Worm (Caenorhabditis elegans) whole organism, L2 larva: ENCODE measurements around the gene B0410.3.
"Not testable (repeated sequence)": the region's sequence is repeated elsewhere in the genome, so short reads cannot be mapped to it uniquely, and the experiment has no call there.

Experiments used
- C34F6.9 ChIP-seq: fragments of 150-350 bp; optimal IDR thresholded peaks from 2 replicates; lab custom pipeline; 2014; ENCODE audit warnings: missing biosample characterization, missing genetic modification characterization
- F13H6.1 ChIP-seq: sonication (generic microtip); optimal IDR thresholded peaks from 2 replicates; lab custom pipeline; 2016; ENCODE audit warnings: missing genetic modification characterization, missing compliant biosample characterization
- Y55F3AM.14 ChIP-seq: fragments of 200-800 bp; sonication (Bioruptor generic); optimal IDR thresholded peaks from 2 replicates; lab custom pipeline; 2018; ENCODE audit warnings: mild to moderate bottlenecking, missing genetic modification characterization, missing compliant biosample characterization
- ZK546.5 ChIP-seq: sonication (generic microtip); optimal IDR thresholded peaks from 2 replicates; lab custom pipeline; 2017; ENCODE audit warnings: missing biosample characterization, missing genetic modification characterization
- alr-1 ChIP-seq: fragments of 150-350 bp; optimal IDR thresholded peaks from 2 replicates; lab custom pipeline; 2014; ENCODE audit warnings: missing biosample characterization, missing genetic modification characterization
- aly-2 ChIP-seq: fragments of 150-350 bp; optimal IDR thresholded peaks from 2 replicates; lab custom pipeline; 2014; ENCODE audit warnings: missing biosample characterization, missing genetic modification characterization
- ama-1 ChIP-seq: fragments of 150-350 bp; optimal IDR thresholded peaks from 2 replicates; lab custom pipeline; 2018; ENCODE audit warnings: inconsistent platforms
- blmp-1 ChIP-seq: sonication (generic microtip); optimal IDR thresholded peaks from 2 replicates; lab custom pipeline; 2017; ENCODE audit warnings: missing genetic modification characterization, mild to moderate bottlenecking, missing compliant biosample characterization, antibody characterized with exemption, moderate library complexity; ENCODE audit not compliant: insufficient read depth
- ceh-16 ChIP-seq: fragments of 150-350 bp; optimal IDR thresholded peaks from 2 replicates; lab custom pipeline; 2014; ENCODE audit warnings: missing biosample characterization, missing genetic modification characterization
- dmd-4 ChIP-seq: sonication (generic microtip); optimal IDR thresholded peaks from 2 replicates; lab custom pipeline; 2017; ENCODE audit warnings: missing biosample characterization, missing genetic modification characterization
- egl-27 ChIP-seq: sonication (generic microtip); optimal IDR thresholded peaks from 3 replicates; lab custom pipeline; 2017; ENCODE audit warnings: missing biosample characterization, missing genetic modification reagents, missing genetic modification characterization
- elt-3 ChIP-seq: sonication (generic microtip); optimal IDR thresholded peaks from 2 replicates; lab custom pipeline; 2017; ENCODE audit warnings: missing biosample characterization, missing genetic modification characterization
- fos-1 ChIP-seq: fragments of 150-350 bp; optimal IDR thresholded peaks from 2 replicates; lab custom pipeline; 2014; ENCODE audit warnings: missing biosample characterization, missing genetic modification characterization
- gmeb-1 ChIP-seq: fragments of 150-350 bp; optimal IDR thresholded peaks from 2 replicates; lab custom pipeline; 2014; ENCODE audit warnings: missing biosample characterization, missing genetic modification characterization
- lin-11 ChIP-seq: fragments of 150-350 bp; sonication (generic microtip); optimal IDR thresholded peaks from 2 replicates; lab custom pipeline; 2014; ENCODE audit warnings: missing biosample characterization, missing genetic modification characterization, inconsistent platforms, mixed read lengths
- lin-13 ChIP-seq: fragments of 150-350 bp; optimal IDR thresholded peaks from 2 replicates; lab custom pipeline; 2014; ENCODE audit warnings: missing biosample characterization, missing genetic modification reagents, missing genetic modification characterization
- lsy-2 ChIP-seq, 2 experiments: fragments of 150-350 bp in 1 of 2; sonication (generic microtip) in 1 of 2; optimal IDR thresholded peaks; 2 replicates each; lab custom pipeline; 2014 to 2017; ENCODE audit warnings: missing biosample characterization in 2 of 2, missing genetic modification characterization in 2 of 2
- mab-5 ChIP-seq: fragments of 150-350 bp; optimal IDR thresholded peaks from 2 replicates; lab custom pipeline; 2014; ENCODE audit warnings: missing biosample characterization, missing genetic modification characterization
- mbf-1 ChIP-seq: sonication (generic microtip); optimal IDR thresholded peaks from 2 replicates; lab custom pipeline; 2017; ENCODE audit warnings: missing biosample characterization, missing genetic modification characterization
- mdl-1 ChIP-seq, 2 experiments: fragments of 150-350 bp in 1 of 2; sonication (generic microtip) in 1 of 2; optimal IDR thresholded peaks; 2 replicates each; lab custom pipeline; 2017; ENCODE audit warnings: missing biosample characterization in 2 of 2, missing genetic modification characterization in 2 of 2
- nhr-10 ChIP-seq: sonication (generic microtip); optimal IDR thresholded peaks from 2 replicates; lab custom pipeline; 2017; ENCODE audit warnings: missing biosample characterization, missing genetic modification characterization
- nhr-12 ChIP-seq: fragments of 150-350 bp; optimal IDR thresholded peaks from 2 replicates; lab custom pipeline; 2014; ENCODE audit warnings: missing biosample characterization, missing genetic modification characterization
- nhr-129 ChIP-seq: fragments of 150-350 bp; optimal IDR thresholded peaks from 2 replicates; lab custom pipeline; 2014; ENCODE audit warnings: missing biosample characterization, missing genetic modification characterization
- nhr-21 ChIP-seq: fragments of 150-350 bp; optimal IDR thresholded peaks from 2 replicates; lab custom pipeline; 2014; ENCODE audit warnings: missing biosample characterization, missing genetic modification characterization
- nhr-25 ChIP-seq: fragments of 150-350 bp; sonication (generic microtip); optimal IDR thresholded peaks from 3 replicates; lab custom pipeline; 2014; ENCODE audit warnings: missing biosample characterization, missing genetic modification characterization
- nhr-6 ChIP-seq: fragments of 150-350 bp; optimal IDR thresholded peaks from 2 replicates; lab custom pipeline; 2014; ENCODE audit warnings: missing biosample characterization, missing genetic modification characterization
- nhr-77 ChIP-seq: fragments of 150-350 bp; optimal IDR thresholded peaks from 2 replicates; lab custom pipeline; 2014; ENCODE audit warnings: missing biosample characterization, missing genetic modification characterization
- peb-1 ChIP-seq: fragments of 150-350 bp; optimal IDR thresholded peaks from 2 replicates; lab custom pipeline; 2014; ENCODE audit warnings: missing biosample characterization, missing genetic modification characterization
- skn-1 ChIP-seq: sonication (generic microtip); optimal IDR thresholded peaks from 2 replicates; lab custom pipeline; 2017; ENCODE audit warnings: missing biosample characterization, missing genetic modification characterization
- sma-3 ChIP-seq: sonication (generic microtip); optimal IDR thresholded peaks from 2 replicates; lab custom pipeline; 2016; ENCODE audit warnings: missing genetic modification reagents, missing genetic modification characterization, missing compliant biosample characterization
- sma-9 ChIP-seq, 2 experiments: fragments of 150-350 bp in 1 of 2; sonication (generic microtip) in 1 of 2; optimal IDR thresholded peaks; 2 replicates each; lab custom pipeline; 2014 to 2016; ENCODE audit warnings: missing genetic modification characterization in 2 of 2, mild to moderate bottlenecking in 1 of 2, missing biosample characterization in 1 of 2, missing compliant biosample characterization in 1 of 2, missing genetic modification reagents in 1 of 2, moderate library complexity in 1 of 2
- snpc-4 ChIP-seq: fragments of 150-350 bp; optimal IDR thresholded peaks from 2 replicates; lab custom pipeline; 2014; ENCODE audit warnings: missing biosample characterization, missing genetic modification characterization
- unc-39 ChIP-seq: fragments of 150-350 bp; optimal IDR thresholded peaks from 2 replicates; lab custom pipeline; 2014; ENCODE audit warnings: missing biosample characterization, missing genetic modification characterization
- unc-55 ChIP-seq: fragments of 150-350 bp; sonication (generic microtip); optimal IDR thresholded peaks from 3 replicates; lab custom pipeline; 2014; ENCODE audit warnings: missing biosample characterization, missing genetic modification reagents, missing genetic modification characterization
- unc-62 ChIP-seq: fragments of 150-350 bp; optimal IDR thresholded peaks from 2 replicates; lab custom pipeline; 2014; ENCODE audit warnings: missing biosample characterization, missing genetic modification reagents, missing genetic modification characterization
- zag-1 ChIP-seq: fragments of 150-350 bp; optimal IDR thresholded peaks from 2 replicates; lab custom pipeline; 2014; ENCODE audit warnings: missing biosample characterization, missing genetic modification characterization

Gene B0410.3

DNA sequence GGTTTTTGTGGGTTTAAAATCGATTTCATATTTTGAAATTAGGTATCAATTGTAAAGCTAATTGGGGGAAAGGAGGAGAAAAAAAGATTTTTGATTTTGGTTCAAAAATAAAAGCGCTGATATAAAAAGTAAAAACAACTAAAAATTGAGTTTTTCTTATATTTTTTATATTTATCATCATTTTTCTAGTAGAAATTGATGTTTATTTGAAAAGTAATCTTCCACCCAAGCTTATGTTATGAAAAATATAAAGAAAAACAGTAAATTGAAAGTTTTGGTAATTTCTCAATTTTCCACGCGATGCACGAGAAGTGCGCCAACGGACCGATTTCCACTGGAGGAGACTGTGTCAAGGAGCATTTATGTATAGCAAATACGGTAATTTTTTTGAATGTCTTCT is 3.0 kb upstream of the B0410.3 start, which contains the start of gene B0410.1:
B0410.1 (plus strand) TSS at position 301 of the 400 bp plus-strand sequence.
- not testable (repeated sequence) for TF ChIP-seq unc-62 (GFP tag; lab: Kevin White, UChicago); dmd-4; sma-9 (GFP tag; optimal IDR thresholded peaks at IDR 0.05; lab: Kevin White, UChicago); sma-9 (tag; optimal IDR thresholded peaks at IDR 0.05; lab: Kevin White, UChicago)
- TF ChIP-seq, all 48 proteins: peak for 0; not testable (repeated sequence) for 48

DNA sequence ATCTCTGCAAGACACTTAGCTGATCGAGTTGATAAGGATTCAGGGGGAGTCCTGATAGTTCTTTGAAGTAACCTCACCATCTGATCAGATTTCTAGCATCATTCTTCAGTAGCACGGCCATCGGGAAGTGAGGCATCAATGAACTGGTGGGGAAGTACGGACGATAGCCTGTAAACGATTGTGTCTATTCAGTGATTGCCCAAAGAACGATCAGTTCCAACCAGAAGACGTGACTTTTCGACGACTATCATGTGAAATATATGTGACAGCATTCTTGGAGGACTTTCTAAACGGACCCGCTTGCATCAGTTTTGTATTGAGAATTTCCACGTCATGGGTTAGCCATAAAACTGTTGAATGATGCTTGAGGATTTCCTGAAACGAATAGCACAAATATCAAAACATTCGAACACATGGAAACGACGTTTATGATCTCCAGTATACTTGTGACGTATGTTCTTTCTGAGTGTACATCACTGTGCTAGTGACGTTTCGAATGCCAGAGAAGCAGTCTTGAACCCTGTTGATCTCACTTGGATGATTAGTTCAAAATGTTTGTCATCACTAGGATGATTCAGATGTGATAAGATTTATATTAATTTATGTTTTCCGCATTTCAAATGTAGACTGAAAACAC is 1.9 kb upstream of the B0410.3 start:
- no peak for TF ChIP-seq elt-3 (tag; lab: Kevin White, UChicago)
- peak; percentile 33 for TF ChIP-seq nhr-129 (tag; lab: Kevin White, UChicago)
- TF ChIP-seq egl-27 (tag; lab: Kevin White, UChicago): no peak
- no peak for TF ChIP-seq nhr-12
- peak; percentile 82 for TF ChIP-seq nhr-21 (tag; lab: Kevin White, UChicago)
- TF ChIP-seq ama-1 (lab: Kevin White, UChicago): no peak
- no peak for TF ChIP-seq unc-39 (tag; lab: Kevin White, UChicago)
- no peak for TF ChIP-seq skn-1 (tag; lab: Kevin White, UChicago)
- TF ChIP-seq sma-3 (GFP tag; lab: Kevin White, UChicago): peak; percentile 74
- no peak for TF ChIP-seq snpc-4 (tag; lab: Kevin White, UChicago)
- no peak for TF ChIP-seq lin-11
- TF ChIP-seq nhr-10 (tag; lab: Kevin White, UChicago): no peak
- TF ChIP-seq nhr-25: peak; percentile 82
- no peak for TF ChIP-seq mbf-1 (tag; lab: Kevin White, UChicago)
- no peak for TF ChIP-seq nhr-77 (tag; lab: Kevin White, UChicago)
- no peak for TF ChIP-seq peb-1 (tag; lab: Kevin White, UChicago)
- peak; percentile 84 for TF ChIP-seq sma-9 (GFP tag; optimal IDR thresholded peaks at IDR 0.05; lab: Kevin White, UChicago)
- TF ChIP-seq sma-9 (tag; optimal IDR thresholded peaks at IDR 0.05; lab: Kevin White, UChicago): no peak
- no peak for TF ChIP-seq gmeb-1 (tag; lab: Kevin White, UChicago)
- TF ChIP-seq mdl-1 (tag; optimal IDR thresholded peaks at IDR 0.05; lab: Kevin White, UChicago): no peak
- TF ChIP-seq nhr-6 (tag; lab: Kevin White, UChicago): no peak
- no peak for TF ChIP-seq alr-1 (tag; lab: Kevin White, UChicago)
- TF ChIP-seq lin-13: no peak
- TF ChIP-seq blmp-1 (tag; lab: Kevin White, UChicago): no peak

DNA sequence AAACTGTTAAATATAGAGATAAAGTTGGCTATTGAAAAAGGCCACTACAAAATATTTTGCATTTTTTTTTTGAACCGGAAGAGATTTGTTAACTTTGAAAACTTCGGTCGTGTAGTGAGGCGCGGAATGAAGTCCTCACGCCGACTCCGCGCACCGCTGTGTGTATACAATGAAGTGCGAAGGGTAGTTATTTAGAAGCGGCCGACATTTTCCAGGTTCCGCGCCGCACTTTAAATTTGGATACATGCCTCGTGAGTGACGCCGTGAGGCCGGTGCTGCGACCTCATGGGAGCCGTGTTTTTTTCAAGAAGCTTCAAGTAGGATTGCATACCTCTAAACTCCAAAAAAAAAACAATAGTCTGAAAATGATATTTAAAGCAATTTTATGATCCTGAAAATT is 588 bp upstream of the B0410.3 start:
- TF ChIP-seq snpc-4 (tag; lab: Kevin White, UChicago) (peak; percentile 92), fos-1 (no peak)

DNA sequence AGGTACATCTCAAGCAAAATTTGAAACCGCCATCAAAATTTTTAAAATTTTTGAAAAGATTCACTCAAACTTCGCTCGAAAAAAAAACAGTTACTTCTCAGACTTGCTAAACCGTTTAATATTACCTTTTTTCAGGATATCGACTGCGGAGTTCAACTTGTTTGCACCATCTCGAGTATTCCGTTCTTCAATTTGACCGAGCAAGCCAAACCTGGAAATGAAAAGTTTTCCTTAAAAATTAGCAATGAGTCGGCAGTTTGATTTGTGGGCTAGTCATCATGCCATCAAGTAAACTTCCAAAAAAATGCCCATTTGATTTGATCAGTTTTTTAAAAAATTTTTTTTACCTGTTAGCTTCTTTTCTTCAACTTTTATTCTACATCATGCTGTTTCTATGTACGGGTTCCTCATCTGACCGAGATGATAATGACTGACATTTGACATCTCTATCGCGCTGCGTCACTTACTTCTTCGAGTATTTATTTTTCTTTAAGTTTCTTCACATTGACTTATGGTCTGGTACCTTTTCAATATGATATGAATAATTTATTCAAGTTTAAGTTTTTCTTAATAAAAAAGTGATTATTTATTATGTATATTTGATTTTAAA is 1.1 kb downstream of the B0410.3 start:
- TF ChIP-seq zag-1 (tag; lab: Kevin White, UChicago) (no peak), lsy-2 (tag; optimal IDR thresholded peaks at IDR 0.05; lab: Kevin White, UChicago) (peak in 1 of 2 experiments; percentile 34), ama-1 (lab: Kevin White, UChicago) (peak; percentile 45), nhr-21 (tag; lab: Kevin White, UChicago) (peak; percentile 22)
- TF ChIP-seq, all 48 proteins: peak for 3

DNA sequence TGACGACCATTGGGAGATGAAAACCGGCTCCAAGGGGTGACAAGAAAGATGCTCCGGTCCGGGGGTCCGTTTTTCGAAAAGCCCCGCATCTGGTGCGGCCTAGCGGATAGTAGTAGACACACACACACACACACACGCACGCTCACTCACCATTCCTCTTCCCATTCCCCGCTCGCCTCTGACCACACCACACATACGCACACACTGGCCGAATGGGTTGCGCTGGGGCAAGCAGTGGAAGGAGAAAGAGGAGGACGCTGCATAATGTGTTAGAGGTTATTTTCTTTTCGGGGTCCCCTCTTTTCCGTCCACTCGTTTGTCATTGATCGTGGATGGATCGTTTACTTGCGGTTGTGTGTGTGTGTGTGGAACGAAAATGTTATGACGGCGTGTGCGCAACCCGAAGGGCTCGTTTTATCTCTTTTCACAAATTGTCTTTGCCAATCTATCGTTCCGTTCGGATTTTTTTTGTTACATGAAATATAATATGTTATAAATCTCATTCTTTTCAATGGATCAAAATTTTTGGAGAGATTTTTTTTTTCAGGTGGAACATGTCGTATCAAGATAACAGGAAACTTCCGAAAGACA is 5.9 kb downstream of the B0410.3 start, which contains the start of gene vang-1:
vang-1 (plus strand) TSS at position 541 of the 591 bp plus-strand sequence.
- TF ChIP-seq aly-2 (no peak), unc-39 (tag; lab: Kevin White, UChicago) (no peak), fos-1 (peak; percentile 4), egl-27 (tag; lab: Kevin White, UChicago) (no peak), ZK546.5 (tag; lab: Kevin White, UChicago) (no peak), Y55F3AM.14 (GFP tag; lab: Kevin White, UChicago) (no peak), unc-55 (GFP tag; lab: Kevin White, UChicago) (peak; percentile 43), C34F6.9 (tag; lab: Kevin White, UChicago) (peak; percentile 18), alr-1 (tag; lab: Kevin White, UChicago) (no peak), nhr-129 (tag; lab: Kevin White, UChicago) (peak; percentile 23), zag-1 (tag; lab: Kevin White, UChicago) (peak; percentile 19), mab-5 (tag; lab: Kevin White, UChicago) (peak; percentile 56), nhr-6 (tag; lab: Kevin White, UChicago) (no peak), nhr-25 (no peak), mdl-1 (tag; optimal IDR thresholded peaks at IDR 0.05; lab: Kevin White, UChicago) (no peak), ceh-16 (tag; lab: Kevin White, UChicago) (no peak), F13H6.1 (peak; percentile 27), lin-11 (no peak)
